Worm (Caenorhabditis elegans): ENCODE data around the gene hadb-1.

The hadb-1 gene

DNA sequence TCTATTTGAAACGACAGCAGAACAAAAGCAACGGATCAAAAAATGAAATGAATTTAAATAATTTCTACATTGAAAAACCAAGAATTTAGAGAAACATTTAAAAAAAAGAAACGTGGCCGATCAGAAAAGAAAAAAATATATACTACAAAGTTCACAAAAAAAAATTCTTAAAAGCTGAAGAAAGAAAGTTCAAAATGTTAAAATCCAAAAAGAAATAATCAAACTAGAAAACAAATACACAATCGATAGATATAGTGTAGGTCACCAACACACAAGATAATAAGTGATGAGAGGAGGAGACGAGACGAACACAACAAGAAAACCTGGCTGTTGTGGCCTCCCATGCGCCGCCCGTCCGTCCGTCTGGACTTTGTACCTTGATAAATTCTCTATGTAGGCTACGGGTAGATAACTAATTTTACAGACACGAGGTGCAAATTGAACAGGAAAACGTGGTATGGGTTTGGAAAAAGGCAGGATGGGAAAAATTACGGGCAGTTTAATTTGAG is at the start of gene hadb-1:
hadb-1 (minus strand) TSS at position 51 of the 509 bp plus-strand sequence.
- TF ChIP-seq flt-1 (GFP tag; IDR thresholded peaks at IDR 0.05): no peak
- no peak for TF ChIP-seq cog-1 (tag; optimal IDR thresholded peaks at IDR 0.05)
- no peak for TF ChIP-seq ztf-23 (GFP tag; IDR thresholded peaks at IDR 0.05)
- TF ChIP-seq tab-1 (GFP tag; IDR thresholded peaks at IDR 0.05): no peak

- no peak for TF ChIP-seq ref-1 (GFP tag; conservative IDR thresholded peaks at IDR 0.05)
- no peak for TF ChIP-seq med-1 (GFP tag; optimal IDR thresholded peaks at IDR 0.05; ENCODE audit: insufficient read depth)
- no peak for TF ChIP-seq T22C8.4 (GFP tag; IDR thresholded peaks at IDR 0.05)
- TF ChIP-seq ztf-23 (GFP tag; IDR thresholded peaks at IDR 0.05): no peak
- TF ChIP-seq klf-2 (GFP tag; conservative IDR thresholded peaks at IDR 0.05): no peak
- no peak for TF ChIP-seq cog-1 (tag; optimal IDR thresholded peaks at IDR 0.05)
- TF ChIP-seq ztf-29 (GFP tag; IDR thresholded peaks at IDR 0.05): no peak
- TF ChIP-seq tab-1 (GFP tag; IDR thresholded peaks at IDR 0.05): no peak
- no peak for TF ChIP-seq flt-1 (GFP tag; IDR thresholded peaks at IDR 0.05)
Measured at ce11 chrIII:8737391-8737790, 49.1 kb upstream of the hadb-1 start.

ce11 chrIII:8734327-8734885 is 46.1 kb upstream of the hadb-1 start:
- TF ChIP-seq ztf-29 (GFP tag; IDR thresholded peaks at IDR 0.05) (no peak), flt-1 (GFP tag; IDR thresholded peaks at IDR 0.05) (peak; percentile 59)

DNA sequence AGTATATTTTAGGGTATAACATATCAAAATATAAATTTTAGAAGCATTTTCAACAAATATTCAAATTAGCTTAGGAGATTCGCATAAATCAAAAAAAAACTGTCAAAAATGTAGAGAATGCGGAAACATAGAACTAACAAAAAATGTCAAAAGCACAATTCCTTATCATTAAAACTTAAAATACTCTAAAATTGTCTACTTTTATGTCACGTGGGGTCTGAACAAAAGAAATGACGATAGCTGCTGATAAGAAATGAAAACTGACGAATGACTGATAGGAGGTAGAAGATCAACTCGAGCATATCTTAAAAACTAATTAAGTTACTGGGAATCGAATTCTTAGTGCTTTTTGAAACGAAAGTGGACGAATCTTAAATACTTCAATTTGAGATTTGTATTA is 45.4 kb upstream of the hadb-1 start:
- no peak for TF ChIP-seq flt-1 (GFP tag; IDR thresholded peaks at IDR 0.05)
- TF ChIP-seq ztf-29 (GFP tag; IDR thresholded peaks at IDR 0.05): no peak
- no peak for TF ChIP-seq ztf-23 (GFP tag; IDR thresholded peaks at IDR 0.05)
- TF ChIP-seq T22C8.4 (GFP tag; IDR thresholded peaks at IDR 0.05): no peak
- no peak for TF ChIP-seq med-1 (GFP tag; optimal IDR thresholded peaks at IDR 0.05; ENCODE audit: insufficient read depth)
- TF ChIP-seq ref-1 (GFP tag; conservative IDR thresholded peaks at IDR 0.05): no peak
- TF ChIP-seq cog-1 (tag; optimal IDR thresholded peaks at IDR 0.05): no peak
- TF ChIP-seq tab-1 (GFP tag; IDR thresholded peaks at IDR 0.05): no peak
- TF ChIP-seq klf-2 (GFP tag; conservative IDR thresholded peaks at IDR 0.05): no peak

DNA sequence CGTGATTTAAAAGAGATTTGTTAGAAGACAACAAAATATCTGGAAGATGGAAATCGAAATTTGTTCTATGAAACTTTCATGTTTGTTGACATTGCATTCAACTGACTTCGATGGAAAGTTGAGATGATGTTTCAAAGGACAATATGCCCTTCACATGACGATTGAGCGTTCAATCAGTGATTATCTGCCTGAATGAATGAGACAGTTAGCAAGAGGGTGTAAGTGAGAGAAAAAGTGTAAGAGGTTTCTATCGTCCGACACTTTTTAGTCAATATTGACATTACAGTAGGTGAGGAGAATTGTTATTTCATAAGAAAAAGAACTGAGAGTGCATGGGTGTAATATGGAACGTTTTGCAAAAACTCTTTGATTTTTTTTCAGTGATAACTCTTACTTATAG is 44.9 kb upstream of the hadb-1 start:
- TF ChIP-seq T22C8.4 (GFP tag; IDR thresholded peaks at IDR 0.05) (no peak), med-1 (GFP tag; optimal IDR thresholded peaks at IDR 0.05; ENCODE audit: insufficient read depth) (no peak), ref-1 (GFP tag; conservative IDR thresholded peaks at IDR 0.05) (no peak), ztf-29 (GFP tag; IDR thresholded peaks at IDR 0.05) (no peak)

ce11 chrIII:8731973-8732372 is 43.7 kb upstream of the hadb-1 start:
- no peak for TF ChIP-seq T22C8.4 (GFP tag; IDR thresholded peaks at IDR 0.05)
- no peak for TF ChIP-seq ref-1 (GFP tag; conservative IDR thresholded peaks at IDR 0.05)
- no peak for TF ChIP-seq cog-1 (tag; optimal IDR thresholded peaks at IDR 0.05)
- TF ChIP-seq klf-2 (GFP tag; conservative IDR thresholded peaks at IDR 0.05): no peak
- TF ChIP-seq ztf-29 (GFP tag; IDR thresholded peaks at IDR 0.05): no peak
- no peak for TF ChIP-seq tab-1 (GFP tag; IDR thresholded peaks at IDR 0.05)
- TF ChIP-seq flt-1 (GFP tag; IDR thresholded peaks at IDR 0.05): no peak
- no peak for TF ChIP-seq ztf-23 (GFP tag; IDR thresholded peaks at IDR 0.05)
- TF ChIP-seq med-1 (GFP tag; optimal IDR thresholded peaks at IDR 0.05; ENCODE audit: insufficient read depth): no peak

- TF ChIP-seq ztf-29 (GFP tag; IDR thresholded peaks at IDR 0.05) (no peak), cog-1 (tag; optimal IDR thresholded peaks at IDR 0.05) (no peak), flt-1 (GFP tag; IDR thresholded peaks at IDR 0.05) (no peak), klf-2 (GFP tag; conservative IDR thresholded peaks at IDR 0.05) (no peak), T22C8.4 (GFP tag; IDR thresholded peaks at IDR 0.05) (no peak), ztf-23 (GFP tag; IDR thresholded peaks at IDR 0.05) (no peak), ref-1 (GFP tag; conservative IDR thresholded peaks at IDR 0.05) (no peak), med-1 (GFP tag; optimal IDR thresholded peaks at IDR 0.05; ENCODE audit: insufficient read depth) (no peak), tab-1 (GFP tag; IDR thresholded peaks at IDR 0.05) (no peak)
Measured at ce11 chrIII:8731310-8731709, 43.0 kb upstream of the hadb-1 start, which contains the start of gene ZK370.4. TSS of gene ZK370.4 (minus strand) at chrIII:8731410.

DNA sequence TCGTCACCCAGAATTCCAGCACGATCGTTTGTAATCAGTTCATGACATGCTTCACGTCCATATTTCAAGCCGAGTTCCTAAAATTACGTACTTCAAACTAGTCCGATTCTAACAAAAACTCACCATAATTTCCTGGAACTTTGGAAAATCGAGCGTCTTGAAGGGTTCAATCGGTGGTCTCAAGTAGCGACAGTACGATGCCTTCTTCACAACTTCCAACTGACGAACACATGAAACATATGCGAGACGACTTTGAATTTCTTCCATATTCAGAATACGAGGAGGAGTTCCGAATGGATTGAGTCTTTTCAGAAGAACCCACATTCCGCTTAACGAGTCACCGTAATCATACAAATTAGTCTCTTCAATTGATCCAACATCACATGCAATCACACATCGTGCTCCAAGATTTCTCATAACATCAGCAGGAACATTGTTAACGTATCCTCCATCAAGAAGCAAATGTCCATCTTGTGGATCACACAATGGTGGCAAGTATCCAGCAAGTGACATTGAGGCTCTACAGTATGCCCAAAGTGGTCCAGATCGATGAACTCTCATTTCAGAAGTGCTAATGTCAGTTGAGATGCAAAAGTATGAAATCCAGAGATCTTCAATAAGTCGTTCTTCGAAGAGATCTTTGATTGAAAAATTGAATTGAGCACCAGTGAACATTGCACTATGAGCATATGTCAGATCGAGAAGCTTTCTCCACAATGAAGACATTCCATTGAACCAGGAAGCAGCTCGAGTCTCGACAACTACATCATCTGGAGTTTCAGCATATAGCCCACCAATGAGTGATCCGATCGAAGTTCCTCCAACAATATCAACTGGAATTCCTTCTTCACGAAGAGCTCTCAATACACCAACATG is 38.0 kb upstream of the hadb-1 start:
- TF ChIP-seq T22C8.4 (GFP tag; IDR thresholded peaks at IDR 0.05) (no peak), med-1 (GFP tag; optimal IDR thresholded peaks at IDR 0.05; ENCODE audit: insufficient read depth) (no peak), tab-1 (GFP tag; IDR thresholded peaks at IDR 0.05) (no peak), klf-2 (GFP tag; conservative IDR thresholded peaks at IDR 0.05) (no peak), ref-1 (GFP tag; conservative IDR thresholded peaks at IDR 0.05) (no peak), ztf-29 (GFP tag; IDR thresholded peaks at IDR 0.05) (no peak), ztf-23 (GFP tag; IDR thresholded peaks at IDR 0.05) (no peak), flt-1 (GFP tag; IDR thresholded peaks at IDR 0.05) (no peak), cog-1 (tag; optimal IDR thresholded peaks at IDR 0.05) (no peak)

- TF ChIP-seq T22C8.4 (GFP tag; IDR thresholded peaks at IDR 0.05) (no peak), ref-1 (GFP tag; conservative IDR thresholded peaks at IDR 0.05) (no peak), med-1 (GFP tag; optimal IDR thresholded peaks at IDR 0.05; ENCODE audit: insufficient read depth) (no peak), ztf-23 (GFP tag; IDR thresholded peaks at IDR 0.05) (no peak), flt-1 (GFP tag; IDR thresholded peaks at IDR 0.05) (no peak), klf-2 (GFP tag; conservative IDR thresholded peaks at IDR 0.05) (no peak), cog-1 (tag; optimal IDR thresholded peaks at IDR 0.05) (no peak), tab-1 (GFP tag; IDR thresholded peaks at IDR 0.05) (no peak), ztf-29 (GFP tag; IDR thresholded peaks at IDR 0.05) (no peak)
Measured at ce11 chrIII:8725224-8725623, 36.9 kb upstream of the hadb-1 start.

Measured in whole organism, midembryonic.